Worm (Caenorhabditis elegans): ENCODE data around the gene pyr-1.

ce11 chrII:8642376-8642775 is 8.5 kb upstream of the pyr-1 start:
- no peak for TF ChIP-seq med-1 (GFP tag; optimal IDR thresholded peaks at IDR 0.05; ENCODE audit: insufficient read depth)
- TF ChIP-seq klf-2 (GFP tag; conservative IDR thresholded peaks at IDR 0.05): no peak
- no peak for TF ChIP-seq flt-1 (GFP tag; IDR thresholded peaks at IDR 0.05)
- TF ChIP-seq ref-1 (GFP tag; conservative IDR thresholded peaks at IDR 0.05): no peak
- no peak for TF ChIP-seq tab-1 (GFP tag; IDR thresholded peaks at IDR 0.05)
- TF ChIP-seq cog-1 (tag; optimal IDR thresholded peaks at IDR 0.05): no peak
- no peak for TF ChIP-seq ztf-29 (GFP tag; IDR thresholded peaks at IDR 0.05)
- no peak for TF ChIP-seq T22C8.4 (GFP tag; IDR thresholded peaks at IDR 0.05)
- no peak for TF ChIP-seq ztf-23 (GFP tag; IDR thresholded peaks at IDR 0.05)
